Fruit fly (Drosophila melanogaster) whole organism, embryonic: ENCODE measurements around the gene CG13012.

ENCODE experiments used
- CG7271 ChIP-seq: fragments of 200-800 bp; sonication (Bioruptor generic); optimal IDR thresholded peaks from 2 replicates; lab custom pipeline; 2018; ENCODE audit warnings: missing biosample characterization, mild to moderate bottlenecking, missing genetic modification characterization, moderate library complexity
- Lpt ChIP-seq: fragments of >200 bp; optimal IDR thresholded peaks from 2 replicates; lab custom pipeline; 2018; ENCODE audit warnings: missing biosample characterization, missing genetic modification characterization
- jing ChIP-seq: fragments of 200-800 bp; sonication (Bioruptor generic); optimal IDR thresholded peaks from 2 replicates; lab custom pipeline; 2018; ENCODE audit warnings: missing biosample characterization, mild to moderate bottlenecking, missing genetic modification characterization
- lov ChIP-seq, 2 experiments: fragments of 200-800 bp in 1 of 2; fragments of >200 bp in 1 of 2; sonication (Bioruptor generic) in 1 of 2; IDR thresholded peaks in 1 of 2; optimal IDR thresholded peaks in 1 of 2; 2 replicates in 1 of 2; 3 replicates in 1 of 2; pipeline versions ENCODE4 v1.3.6 to Lab custom; 2017 to 2022; ENCODE audit warnings: missing biosample characterization in 1 of 2, missing genetic modification characterization in 1 of 2

DNA sequence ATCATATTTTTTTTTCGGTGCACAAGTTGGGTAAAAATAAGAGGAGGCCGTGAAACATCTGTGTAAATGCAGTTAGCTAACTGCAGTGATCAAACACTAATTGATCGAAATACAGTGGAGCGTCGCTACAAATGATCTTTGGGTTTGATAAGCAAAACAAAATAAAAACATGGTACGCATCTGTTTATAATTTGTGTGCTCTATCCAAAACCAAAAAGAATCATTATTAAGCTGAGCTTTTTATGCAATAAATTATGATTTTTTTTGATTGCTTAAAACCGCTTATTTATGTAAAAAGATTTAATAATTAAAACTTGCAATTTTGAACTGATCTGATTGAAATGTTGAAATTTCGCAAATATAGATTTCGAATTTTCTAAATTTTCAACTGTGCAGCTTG is 6.3 kb downstream of the CG13012 start:
- TF ChIP-seq CG7271 (tag; lab: Kevin White, UChicago) (no peak), lov (optimal IDR thresholded peaks at IDR 0.05; lab: Kevin White, UChicago) (no peak), lov (GFP tag; IDR thresholded peaks at IDR 0.05; lab: Robert Waterston, UW) (no peak), Lpt (GFP tag; lab: Kevin White, UChicago) (no peak), jing (GFP tag; lab: Kevin White, UChicago) (no peak)
